Worm (Caenorhabditis elegans): Measurements from ENCODE around the gene hda-2.

The hda-2 gene

DNA sequence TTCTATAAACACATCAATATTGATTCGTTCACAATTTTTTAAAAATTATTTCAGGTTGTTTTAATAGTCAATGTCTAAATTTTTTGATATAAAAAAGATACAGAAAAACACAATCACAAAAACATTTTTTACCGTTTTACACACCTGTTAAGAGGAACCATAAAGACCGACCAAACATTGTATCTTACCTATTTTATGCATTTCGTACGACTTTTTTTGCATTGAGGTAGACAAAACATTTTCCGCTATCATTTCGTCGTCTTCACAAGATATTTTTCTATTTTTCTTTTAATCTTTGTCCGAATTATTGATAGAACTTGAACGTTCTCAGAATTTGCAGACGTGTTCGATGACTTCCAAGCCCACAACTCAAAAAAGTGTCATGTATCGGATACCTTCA, 14.0 kb downstream of the hda-2 start, which contains the start of gene glna-2:
Gene glna-2 (plus strand): TSS at position 301 of the 400 bp plus-strand sequence.
- TF ChIP-seq lin-13 (GFP tag; optimal IDR thresholded peaks at IDR 0.05), result no peak
- TF ChIP-seq sma-3 (GFP tag; optimal IDR thresholded peaks at IDR 0.05), result no peak
- no peak for TF ChIP-seq sem-4 (tag; optimal IDR thresholded peaks at IDR 0.05)
- no peak for TF ChIP-seq peb-1 (tag; optimal IDR thresholded peaks at IDR 0.05)
- no peak for TF ChIP-seq snpc-4 (tag; optimal IDR thresholded peaks at IDR 0.05)
- TF ChIP-seq mab-5 (tag; optimal IDR thresholded peaks at IDR 0.05), result no peak
- no peak for TF ChIP-seq nhr-10 (tag; optimal IDR thresholded peaks at IDR 0.05)

- TF ChIP-seq zag-1 (tag; optimal IDR thresholded peaks at IDR 0.05) (no peak), fos-1 (tag; optimal IDR thresholded peaks at IDR 0.05) (peak; percentile 17), R02D3.7 (tag; optimal IDR thresholded peaks at IDR 0.05) (no peak), nhr-129 (tag; optimal IDR thresholded peaks at IDR 0.05) (no peak), crh-2 (tag; optimal IDR thresholded peaks at IDR 0.05) (no peak), snpc-4 (tag; optimal IDR thresholded peaks at IDR 0.05) (no peak), elt-3 (tag; optimal IDR thresholded peaks at IDR 0.05) (no peak), sma-9 (GFP tag; optimal IDR thresholded peaks at IDR 0.05) (peak; percentile 54), sma-9 (tag; optimal IDR thresholded peaks at IDR 0.05) (no peak), ztf-11 (tag; optimal IDR thresholded peaks at IDR 0.05) (no peak), C34F6.9 (tag; optimal IDR thresholded peaks at IDR 0.05) (no peak), lin-13 (GFP tag; optimal IDR thresholded peaks at IDR 0.05) (no peak)
Measured at ce11 chrII:8006962-8007361, 15.4 kb downstream of the hda-2 start.

- TF ChIP-seq fos-1 (tag; optimal IDR thresholded peaks at IDR 0.05) (peak; percentile 57), elt-1 (tag; optimal IDR thresholded peaks at IDR 0.05) (no peak)
Measured at ce11 chrII:8004752-8005151, 17.6 kb downstream of the hda-2 start.

DNA sequence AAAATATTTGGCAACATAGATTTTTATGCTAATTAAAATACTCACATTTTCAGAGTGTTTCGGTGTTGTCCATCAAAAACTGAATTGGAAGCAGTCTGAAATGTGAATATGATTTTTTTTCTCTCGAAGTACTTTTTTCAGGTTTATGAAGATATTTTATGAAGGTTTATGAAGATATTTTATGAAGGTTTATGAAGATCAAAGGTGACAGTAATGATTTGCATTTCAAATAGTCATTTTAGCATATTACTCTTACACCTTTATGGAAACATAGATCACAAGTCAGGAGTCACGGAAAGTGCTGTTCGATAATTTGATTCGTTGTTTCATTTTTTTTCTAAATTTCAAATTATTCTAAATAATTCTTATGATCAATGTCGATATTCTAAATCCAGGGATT, 18.2 kb downstream of the hda-2 start, which contains the start of gene pgp-11:
Gene pgp-11 (minus strand): TSS at position 101 of the 400 bp plus-strand sequence.
- TF ChIP-seq lin-13 (GFP tag; optimal IDR thresholded peaks at IDR 0.05) (no peak), mab-5 (tag; optimal IDR thresholded peaks at IDR 0.05) (no peak), snpc-4 (tag; optimal IDR thresholded peaks at IDR 0.05) (no peak), blmp-1 (tag; optimal IDR thresholded peaks at IDR 0.05; ENCODE audit: insufficient read depth) (no peak), alr-1 (tag; optimal IDR thresholded peaks at IDR 0.05) (no peak), unc-39 (tag; optimal IDR thresholded peaks at IDR 0.05) (no peak)

- no peak for TF ChIP-seq elt-3 (tag; optimal IDR thresholded peaks at IDR 0.05)
- TF ChIP-seq fos-1 (tag; optimal IDR thresholded peaks at IDR 0.05), result peak; percentile 64
- TF ChIP-seq sma-9 (GFP tag; optimal IDR thresholded peaks at IDR 0.05), result peak; percentile 61
- no peak for TF ChIP-seq sma-9 (tag; optimal IDR thresholded peaks at IDR 0.05)
Measured at ce11 chrII:8001428-8001827, 20.9 kb downstream of the hda-2 start.

- TF ChIP-seq C34F6.9 (tag; optimal IDR thresholded peaks at IDR 0.05) (no peak), ztf-4 (tag; optimal IDR thresholded peaks at IDR 0.05) (no peak), R02D3.7 (tag; optimal IDR thresholded peaks at IDR 0.05) (no peak)
Measured at ce11 chrII:7991279-7991678, 31.1 kb downstream of the hda-2 start.

ce11 chrII:7990192-7990591, 32.2 kb downstream of the hda-2 start:
- TF ChIP-seq peb-1 (tag; optimal IDR thresholded peaks at IDR 0.05), result no peak
- TF ChIP-seq lin-11 (tag; optimal IDR thresholded peaks at IDR 0.05), result no peak
- TF ChIP-seq skn-1 (tag; optimal IDR thresholded peaks at IDR 0.05), result no peak
- no peak for TF ChIP-seq nhr-21 (tag; optimal IDR thresholded peaks at IDR 0.05)
- TF ChIP-seq ZK546.5 (tag; optimal IDR thresholded peaks at IDR 0.05), result no peak
- TF ChIP-seq nhr-10 (tag; optimal IDR thresholded peaks at IDR 0.05), result no peak
- no peak for TF ChIP-seq blmp-1 (tag; optimal IDR thresholded peaks at IDR 0.05; ENCODE audit: insufficient read depth)

DNA sequence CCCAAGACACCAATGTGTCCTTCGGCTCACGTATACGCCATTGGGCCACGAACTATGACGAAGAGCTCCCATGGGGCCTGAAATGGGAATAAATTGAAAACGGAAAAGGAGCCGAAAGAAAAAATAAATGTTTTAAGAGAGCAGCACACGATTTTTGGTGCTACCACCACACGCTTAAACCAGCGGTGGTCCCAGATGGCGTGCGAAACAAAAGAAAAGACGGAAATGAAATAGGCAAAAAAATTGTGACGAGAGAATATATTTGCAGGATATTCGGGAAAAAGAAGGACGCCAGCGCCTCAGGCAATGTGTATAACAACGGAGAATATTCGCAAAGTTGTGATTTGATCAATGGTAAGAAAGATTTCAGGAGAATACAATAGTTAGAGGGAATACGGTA, 35.4 kb downstream of the hda-2 start:
- TF ChIP-seq mab-5 (tag; optimal IDR thresholded peaks at IDR 0.05) (no peak), lsy-2 (tag; optimal IDR thresholded peaks at IDR 0.05) (no peak), peb-1 (tag; optimal IDR thresholded peaks at IDR 0.05) (no peak), aly-2 (tag; optimal IDR thresholded peaks at IDR 0.05) (no peak), ceh-82 (tag; optimal IDR thresholded peaks at IDR 0.05) (no peak), elt-1 (tag; optimal IDR thresholded peaks at IDR 0.05) (no peak), lin-13 (GFP tag; optimal IDR thresholded peaks at IDR 0.05) (no peak), nhr-237 (tag; optimal IDR thresholded peaks at IDR 0.05) (no peak), ceh-16 (tag; optimal IDR thresholded peaks at IDR 0.05) (no peak), R02D3.7 (tag; optimal IDR thresholded peaks at IDR 0.05) (no peak), ZK546.5 (tag; optimal IDR thresholded peaks at IDR 0.05) (no peak), mbf-1 (tag; optimal IDR thresholded peaks at IDR 0.05) (no peak), ztf-4 (tag; optimal IDR thresholded peaks at IDR 0.05) (no peak), snpc-4 (tag; optimal IDR thresholded peaks at IDR 0.05) (no peak), elt-3 (tag; optimal IDR thresholded peaks at IDR 0.05) (no peak), C34F6.9 (tag; optimal IDR thresholded peaks at IDR 0.05) (no peak), alr-1 (tag; optimal IDR thresholded peaks at IDR 0.05) (no peak), egl-27 (tag; optimal IDR thresholded peaks at IDR 0.05) (no peak), lin-11 (tag; optimal IDR thresholded peaks at IDR 0.05) (no peak)
